Fruit fly (Drosophila melanogaster): ENCODE data around the gene CG1607.

CG1607 gene

DNA sequence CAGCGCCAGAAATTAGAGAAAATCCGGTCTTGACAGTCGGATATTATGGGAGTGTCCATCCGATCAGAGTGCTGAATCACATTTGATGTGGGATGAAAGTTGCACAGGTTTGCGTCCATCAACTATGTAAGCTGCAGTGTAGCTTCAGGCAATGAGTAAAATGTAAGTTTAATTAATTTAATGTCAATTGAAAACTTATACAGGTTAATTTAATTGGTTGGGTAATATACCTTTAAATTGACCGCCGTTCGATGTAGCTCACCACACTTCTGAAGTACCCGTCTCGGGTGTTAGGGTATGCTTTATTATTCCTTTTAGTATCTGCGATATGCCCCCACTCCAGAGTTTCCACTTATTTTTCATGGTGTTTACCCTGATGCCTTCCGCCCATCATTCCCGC is 42.5 kb downstream of the CG1607 start:
- TF ChIP-seq pan (optimal IDR thresholded peaks at IDR 0.05) (no peak), EcR (GFP tag; optimal IDR thresholded peaks at IDR 0.05) (no peak), Dll (optimal IDR thresholded peaks at IDR 0.05) (no peak), psq (optimal IDR thresholded peaks at IDR 0.05) (no peak), usp (GFP tag; optimal IDR thresholded peaks at IDR 0.05) (no peak), CG8478 (optimal IDR thresholded peaks at IDR 0.05) (no peak)

DNA sequence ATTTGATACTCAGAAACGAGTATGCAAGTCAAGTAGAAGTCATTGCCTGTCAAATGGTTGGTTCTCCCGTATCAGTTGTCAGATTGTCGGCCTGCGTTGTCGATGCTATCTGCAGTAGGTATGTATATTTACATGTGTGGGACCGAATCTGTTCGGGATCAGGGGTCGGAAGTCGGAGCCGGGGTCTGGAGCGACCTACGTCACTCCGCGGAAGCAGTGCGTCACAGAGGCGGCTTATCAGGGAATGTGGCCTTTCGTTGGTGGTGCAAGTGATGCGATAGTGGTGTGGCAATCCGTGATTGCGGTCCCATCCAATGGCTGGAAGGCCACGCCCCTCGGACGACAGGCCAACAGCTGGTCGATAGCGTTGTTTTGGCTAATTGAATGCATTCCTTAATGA is 53.7 kb downstream of the CG1607 start:
- no peak for TF ChIP-seq Dll (optimal IDR thresholded peaks at IDR 0.05)
- no peak for TF ChIP-seq usp (GFP tag; optimal IDR thresholded peaks at IDR 0.05)
- no peak for TF ChIP-seq psq (optimal IDR thresholded peaks at IDR 0.05)
- no peak for TF ChIP-seq EcR (GFP tag; optimal IDR thresholded peaks at IDR 0.05)
- TF ChIP-seq pan (optimal IDR thresholded peaks at IDR 0.05) = no peak
- no peak for TF ChIP-seq CG8478 (optimal IDR thresholded peaks at IDR 0.05)

DNA sequence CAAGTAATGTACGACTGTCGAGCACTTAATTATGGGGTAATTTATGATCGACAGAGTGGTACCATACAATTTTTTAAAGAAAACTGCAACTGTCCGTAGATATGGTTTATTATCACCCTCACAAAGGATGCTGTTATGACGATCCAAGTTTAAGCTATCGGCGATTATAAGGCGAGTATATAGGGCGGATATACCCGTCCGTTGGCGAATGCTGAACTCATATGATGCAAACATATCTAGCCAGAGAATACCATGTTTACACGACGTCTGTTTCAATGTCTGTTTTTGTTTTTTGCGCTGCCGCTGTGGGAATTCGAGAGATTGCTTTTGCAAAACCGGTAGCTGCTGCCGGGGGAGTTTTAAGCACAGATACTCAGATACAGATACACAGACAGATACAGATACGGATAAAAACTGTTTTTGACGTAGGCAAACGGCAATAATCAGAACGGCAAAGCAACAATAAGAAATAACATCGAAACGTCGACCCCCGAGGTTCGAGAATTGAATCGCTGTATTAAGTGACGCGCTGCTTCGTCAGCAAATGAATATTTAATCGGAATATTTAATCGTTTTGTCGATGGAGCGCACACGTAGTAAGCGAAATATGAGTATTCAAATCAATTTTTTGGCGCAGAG is 55.6 kb downstream of the CG1607 start:
- TF ChIP-seq usp (GFP tag; optimal IDR thresholded peaks at IDR 0.05) (no peak), psq (optimal IDR thresholded peaks at IDR 0.05) (no peak), Dll (optimal IDR thresholded peaks at IDR 0.05) (no peak), pan (optimal IDR thresholded peaks at IDR 0.05) (no peak), CG8478 (optimal IDR thresholded peaks at IDR 0.05) (no peak), EcR (GFP tag; optimal IDR thresholded peaks at IDR 0.05) (no peak)

DNA sequence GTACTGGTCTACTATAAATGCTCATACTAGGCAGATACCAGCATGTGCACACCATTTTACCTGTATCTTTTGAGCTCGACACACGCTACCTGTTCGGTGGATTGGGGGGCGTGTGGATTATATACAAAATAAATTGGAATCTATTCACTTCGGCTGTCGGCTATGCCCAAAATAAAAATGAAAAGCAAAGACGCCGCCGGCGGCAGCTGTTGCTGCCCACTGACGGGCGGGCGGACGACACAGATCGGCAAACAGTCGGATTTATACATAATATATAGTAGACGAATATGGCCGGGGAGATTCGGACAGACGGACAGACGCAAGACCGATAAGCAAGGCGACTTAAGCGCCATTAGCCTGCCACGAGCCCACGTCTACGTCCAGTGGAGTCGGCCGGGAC is 56.9 kb downstream of the CG1607 start:
- no peak for TF ChIP-seq psq (optimal IDR thresholded peaks at IDR 0.05)
- no peak for TF ChIP-seq pan (optimal IDR thresholded peaks at IDR 0.05)
- no peak for TF ChIP-seq usp (GFP tag; optimal IDR thresholded peaks at IDR 0.05)
- TF ChIP-seq Dll (optimal IDR thresholded peaks at IDR 0.05) = no peak
- TF ChIP-seq CG8478 (optimal IDR thresholded peaks at IDR 0.05) = no peak
- TF ChIP-seq EcR (GFP tag; optimal IDR thresholded peaks at IDR 0.05) = no peak

DNA sequence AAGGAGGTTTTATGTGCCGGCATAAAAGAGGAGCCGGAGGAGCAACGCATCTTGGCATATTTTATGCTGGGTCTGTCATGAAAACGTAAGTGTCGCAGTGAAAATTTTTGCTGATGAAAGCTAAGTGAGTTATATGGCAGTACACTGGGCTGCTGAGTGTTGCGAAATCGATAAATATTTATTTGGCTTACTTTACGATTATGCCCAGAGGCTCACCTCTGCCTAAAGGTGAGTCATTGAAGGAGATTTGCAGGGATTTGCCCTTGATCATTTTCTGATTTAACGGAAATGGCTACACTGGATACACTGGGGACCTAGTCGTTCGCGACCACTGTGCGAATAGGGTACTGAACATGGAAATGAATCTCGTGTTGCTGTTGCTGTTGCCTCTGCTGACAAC is 58.1 kb downstream of the CG1607 start:
- TF ChIP-seq Dll (optimal IDR thresholded peaks at IDR 0.05) (no peak), EcR (GFP tag; optimal IDR thresholded peaks at IDR 0.05) (no peak), usp (GFP tag; optimal IDR thresholded peaks at IDR 0.05) (no peak), psq (optimal IDR thresholded peaks at IDR 0.05) (no peak), pan (optimal IDR thresholded peaks at IDR 0.05) (no peak), CG8478 (optimal IDR thresholded peaks at IDR 0.05) (no peak)

DNA sequence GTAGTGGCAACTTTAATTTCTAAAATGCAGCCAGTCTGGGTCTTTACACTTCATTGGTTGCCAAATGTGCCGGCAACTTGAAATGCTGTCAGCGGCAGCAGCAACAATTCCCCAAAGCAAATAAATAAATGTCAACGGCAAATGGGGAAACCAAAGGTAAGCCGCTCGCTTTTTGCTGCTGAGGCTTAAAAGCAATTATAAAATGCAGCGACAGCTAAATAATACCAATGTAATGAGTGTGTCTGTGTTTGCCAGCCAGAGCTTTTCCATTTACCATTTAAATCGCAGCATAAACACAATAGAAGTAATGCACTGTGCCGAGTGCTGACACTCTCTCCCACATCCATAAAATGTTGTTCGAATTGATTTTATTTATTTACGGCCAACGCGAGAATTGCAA is 58.7 kb downstream of the CG1607 start:
- TF ChIP-seq pan (optimal IDR thresholded peaks at IDR 0.05) = no peak
- TF ChIP-seq psq (optimal IDR thresholded peaks at IDR 0.05) = no peak
- TF ChIP-seq CG8478 (optimal IDR thresholded peaks at IDR 0.05) = no peak
- TF ChIP-seq EcR (GFP tag; optimal IDR thresholded peaks at IDR 0.05) = no peak
- no peak for TF ChIP-seq usp (GFP tag; optimal IDR thresholded peaks at IDR 0.05)
- no peak for TF ChIP-seq Dll (optimal IDR thresholded peaks at IDR 0.05)

Measured in whole organism.